Fruit fly (Drosophila melanogaster) whole organism, wandering third instar larva: ENCODE data around the gene CG5969.
A peak's percentile ranks its signal among the peaks of the same experiment; 100 is the strongest.

Source experiments
- Abd-B ChIP-seq: fragments of >200 bp; optimal IDR thresholded peaks from 2 replicates; lab custom pipeline; 2017; ENCODE audit warnings: missing biosample characterization, missing genetic modification characterization
- CG32264 ChIP-seq: fragments of 200-800 bp; sonication (Bioruptor generic); optimal IDR thresholded peaks from 2 replicates; lab custom pipeline; 2016; ENCODE audit warnings: missing biosample characterization, missing genetic modification characterization
- CG9705 ChIP-seq: fragments of 200-800 bp; sonication (Bioruptor generic); optimal IDR thresholded peaks from 2 replicates; lab custom pipeline; 2018; ENCODE audit warnings: missing biosample characterization, mild to moderate bottlenecking, missing genetic modification characterization
- CrebA ChIP-seq: fragments of 200-800 bp; sonication (Bioruptor generic); optimal IDR thresholded peaks from 2 replicates; lab custom pipeline; 2016; ENCODE audit warnings: missing biosample characterization, mild to moderate bottlenecking, missing genetic modification characterization, borderline replicate concordance
- Dfd ChIP-seq: fragments of >200 bp; optimal IDR thresholded peaks from 2 replicates; lab custom pipeline; 2017; ENCODE audit warnings: missing biosample characterization, missing genetic modification characterization
- Dif ChIP-seq: fragments of 200-275, 200-300 bp; sonication (Bioruptor generic); optimal IDR thresholded peaks from 2 replicates; lab custom pipeline; 2018; ENCODE audit warnings: missing biosample characterization, missing genetic modification characterization; ENCODE audit not compliant: partially characterized antibody
- GATAd ChIP-seq: sonication (Bioruptor generic); optimal IDR thresholded peaks from 2 replicates; lab custom pipeline; 2016; ENCODE audit warnings: missing biosample characterization, missing genetic modification characterization
- HLH106 ChIP-seq: fragments of 200-800 bp; optimal IDR thresholded peaks from 3 replicates; lab custom pipeline; 2019; ENCODE audit warnings: missing biosample characterization, mild to moderate bottlenecking, missing genetic modification characterization, moderate library complexity
- Hnf4 ChIP-seq: fragments of 200-800 bp; sonication (Bioruptor generic); optimal IDR thresholded peaks from 2 replicates; lab custom pipeline; 2016; ENCODE audit warnings: missing biosample characterization, mild to moderate bottlenecking, missing genetic modification characterization
- Hr78 ChIP-seq: fragments of >200 bp; optimal IDR thresholded peaks from 2 replicates; lab custom pipeline; 2017; ENCODE audit warnings: missing biosample characterization, missing genetic modification characterization
- Hr83 ChIP-seq: fragments of 200-300 bp; sonication (Bioruptor generic); optimal IDR thresholded peaks from 2 replicates; lab custom pipeline; 2016; ENCODE audit warnings: missing biosample characterization, mild to moderate bottlenecking, missing genetic modification characterization, moderate library complexity; ENCODE audit not compliant: poor library complexity, severe bottlenecking
- Jra ChIP-seq: sonication (Bioruptor generic); optimal IDR thresholded peaks from 2 replicates; lab custom pipeline; 2016; ENCODE audit warnings: missing biosample characterization, missing genetic modification characterization
- Mio ChIP-seq: sonication (Bioruptor generic); optimal IDR thresholded peaks from 2 replicates; lab custom pipeline; 2016; ENCODE audit warnings: missing biosample characterization, missing genetic modification characterization
- Myc ChIP-seq: fragments of >200 bp; optimal IDR thresholded peaks from 2 replicates; lab custom pipeline; 2017
- N ChIP-seq: fragments of >200 bp; optimal IDR thresholded peaks from 2 replicates; lab custom pipeline; 2018; ENCODE audit warnings: missing biosample characterization, missing external identifiers, missing genetic modification characterization
- OdsH ChIP-seq: fragments of 200-800 bp; sonication (Bioruptor generic); optimal IDR thresholded peaks from 2 replicates; lab custom pipeline; 2016; ENCODE audit warnings: missing biosample characterization, mild to moderate bottlenecking, missing genetic modification characterization
- Rel ChIP-seq, 2 experiments: fragments of 200-800 bp; sonication (Bioruptor generic) in 1 of 2; optimal IDR thresholded peaks; 2 replicates in 1 of 2; 3 replicates in 1 of 2; lab custom pipeline; 2016 to 2019; ENCODE audit warnings: mild to moderate bottlenecking in 2 of 2, missing biosample characterization in 2 of 2, missing genetic modification characterization in 2 of 2, moderate library complexity in 1 of 2
- Sp1 ChIP-seq: fragments of 200-800 bp; sonication (Bioruptor generic); optimal IDR thresholded peaks from 3 replicates; lab custom pipeline; 2019; ENCODE audit warnings: missing biosample characterization, mild to moderate bottlenecking, missing genetic modification characterization, moderate library complexity
- Vsx2 ChIP-seq: fragments of 200-300, 225-300 bp; sonication (Bioruptor generic); optimal IDR thresholded peaks from 2 replicates; lab custom pipeline; 2018; ENCODE audit warnings: missing biosample characterization, missing genetic modification characterization; ENCODE audit not compliant: partially characterized antibody
- br ChIP-seq: fragments of 200-800 bp; sonication (Bioruptor generic); optimal IDR thresholded peaks from 2 replicates; lab custom pipeline; 2016; ENCODE audit warnings: missing biosample characterization, missing genetic modification characterization
- brk ChIP-seq: fragments of 200-800 bp; sonication (Bioruptor generic); optimal IDR thresholded peaks from 2 replicates; lab custom pipeline; 2016; ENCODE audit warnings: missing biosample characterization, mild to moderate bottlenecking, missing genetic modification characterization
- dl ChIP-seq, 2 experiments: fragments of 175-275, 200-275 bp in 1 of 2; fragments of 200-275 bp in 1 of 2; sonication (Bioruptor generic); optimal IDR thresholded peaks; lab custom pipeline; 2018; ENCODE audit warnings: mild to moderate bottlenecking in 2 of 2, missing biosample characterization in 2 of 2, missing genetic modification characterization in 2 of 2, moderate library complexity in 2 of 2; ENCODE audit not compliant: partially characterized antibody in 2 of 2, insufficient read depth in 1 of 2
- dmrt93B ChIP-seq: fragments of 200-800 bp; sonication (Bioruptor generic); optimal IDR thresholded peaks from 2 replicates; lab custom pipeline; 2018; ENCODE audit warnings: missing biosample characterization, mild to moderate bottlenecking, missing genetic modification characterization
- dsf ChIP-seq: sonication (Bioruptor generic); optimal IDR thresholded peaks from 2 replicates; lab custom pipeline; 2016; ENCODE audit warnings: missing biosample characterization, missing genetic modification characterization, borderline replicate concordance
- ey ChIP-seq: fragments of 200-800 bp; sonication (Bioruptor generic); optimal IDR thresholded peaks from 2 replicates; lab custom pipeline; 2016; ENCODE audit warnings: missing biosample characterization, missing genetic modification characterization
- foxo ChIP-seq, 2 experiments: fragments of 200-800 bp; sonication (Bioruptor generic); optimal IDR thresholded peaks; 2 replicates in 1 of 2; 3 replicates in 1 of 2; lab custom pipeline; 2016 to 2017; ENCODE audit warnings: missing biosample characterization in 2 of 2, missing genetic modification characterization in 2 of 2
- fru ChIP-seq: fragments of 200-800 bp; sonication (Bioruptor generic); optimal IDR thresholded peaks from 3 replicates; lab custom pipeline; 2016; ENCODE audit warnings: missing biosample characterization, mild to moderate bottlenecking, missing genetic modification characterization
- h ChIP-seq: fragments of 200-800 bp; sonication (Bioruptor generic); optimal IDR thresholded peaks from 3 replicates; lab custom pipeline; 2016; ENCODE audit warnings: missing biosample characterization, mild to moderate bottlenecking, missing genetic modification characterization
- jim ChIP-seq: fragments of 175-275, 200-325 bp; sonication (Bioruptor generic); optimal IDR thresholded peaks from 2 replicates; lab custom pipeline; 2016; ENCODE audit warnings: missing biosample characterization, mild to moderate bottlenecking, missing genetic modification characterization
- lola ChIP-seq: fragments of >200 bp; optimal IDR thresholded peaks from 2 replicates; lab custom pipeline; 2017; ENCODE audit warnings: missing biosample characterization, missing genetic modification characterization
- pan ChIP-seq: fragments of >200 bp; optimal IDR thresholded peaks from 2 replicates; lab custom pipeline; 2017
- psq ChIP-seq: fragments of 200-800 bp; sonication (Bioruptor generic); optimal IDR thresholded peaks from 3 replicates; lab custom pipeline; 2017; ENCODE audit warnings: missing biosample characterization, mild to moderate bottlenecking, missing genetic modification characterization, moderate library complexity
- rgr ChIP-seq: fragments of 200-800 bp; sonication (Bioruptor generic); optimal IDR thresholded peaks from 3 replicates; lab custom pipeline; 2016; ENCODE audit warnings: missing biosample characterization, mild to moderate bottlenecking, missing genetic modification characterization
- sage ChIP-seq: fragments of 200-800 bp; sonication (Bioruptor generic); optimal IDR thresholded peaks from 2 replicates; lab custom pipeline; 2016; ENCODE audit warnings: missing biosample characterization, mild to moderate bottlenecking, missing genetic modification characterization
- sv ChIP-seq: fragments of 200-800 bp; sonication (Bioruptor generic); optimal IDR thresholded peaks from 3 replicates; lab custom pipeline; 2016; ENCODE audit warnings: missing biosample characterization, missing genetic modification characterization
- tai ChIP-seq: sonication (Bioruptor generic); optimal IDR thresholded peaks from 2 replicates; lab custom pipeline; 2016; ENCODE audit warnings: missing biosample characterization, missing genetic modification characterization
- usp ChIP-seq: fragments of >200 bp; optimal IDR thresholded peaks from 2 replicates; lab custom pipeline; 2017; ENCODE audit warnings: missing biosample characterization, missing genetic modification characterization
- woc ChIP-seq: sonication (Bioruptor generic); optimal IDR thresholded peaks from 2 replicates; lab custom pipeline; 2016; ENCODE audit warnings: missing biosample characterization, mild to moderate bottlenecking, missing genetic modification characterization

CG5969 gene

dm6 chr3L:20517179-20517834, 43.7 kb downstream of the CG5969 start:
- TF ChIP-seq psq (GFP tag; lab: Kevin White, UChicago) (peak; percentile 86), CG9705 (GFP tag; lab: Kevin White, UChicago) (no peak), brk (GFP tag; lab: Kevin White, UChicago) (no peak), OdsH (GFP tag; lab: Kevin White, UChicago) (no peak), GATAd (no peak), pan (no peak), ey (no peak), br (no peak), Sp1 (no peak), foxo (GFP tag; optimal IDR thresholded peaks at IDR 0.05; lab: Kevin White, UChicago) (no peak), Mio (GFP tag; lab: Kevin White, UChicago) (no peak), fru (GFP tag; lab: Kevin White, UChicago) (no peak), jim (GFP tag; lab: Kevin White, UChicago) (no peak), Myc (lab: Kevin White, UChicago) (no peak), Hr78 (no peak), Rel (GFP tag; optimal IDR thresholded peaks at IDR 0.05; lab: Kevin White, UChicago) (no peak), Rel (tag; optimal IDR thresholded peaks at IDR 0.05; lab: Kevin White, UChicago) (peak; percentile 84), dsf (GFP tag; lab: Kevin White, UChicago) (no peak), dmrt93B (GFP tag; lab: Kevin White, UChicago) (no peak), h (no peak), woc (GFP tag; lab: Kevin White, UChicago) (no peak), CrebA (GFP tag; lab: Kevin White, UChicago) (peak; percentile 46), sv (GFP tag; lab: Kevin White, UChicago) (no peak), tai (no peak), HLH106 (no peak), lola (no peak), Vsx2 (GFP tag; lab: Kevin White, UChicago) (no peak), Hnf4 (peak; percentile 11), Jra (GFP tag; lab: Kevin White, UChicago) (peak; percentile 90), CG32264 (no peak), Dif (GFP tag; lab: Kevin White, UChicago) (peak; percentile 37), usp (GFP tag; lab: Kevin White, UChicago) (no peak), dl (GFP tag; optimal IDR thresholded peaks at IDR 0.05; lab: Kevin White, UChicago; ENCODE audit: insufficient read depth in 1 of 2, partially characterized antibody in 2 of 2) (peak in 1 of 2 experiments; percentile 77), Abd-B (GFP tag; lab: Kevin White, UChicago) (no peak), N (GFP tag; lab: Kevin White, UChicago) (no peak), Hr83 (GFP tag; lab: Kevin White, UChicago) (peak; percentile 83), sage (GFP tag; lab: Kevin White, UChicago) (no peak), Dfd (GFP tag; lab: Kevin White, UChicago) (no peak), rgr (GFP tag; lab: Kevin White, UChicago) (no peak)

dm6 chr3L:20517897-20518804, 44.6 kb downstream of the CG5969 start:
- TF ChIP-seq Hr83 (GFP tag; lab: Kevin White, UChicago) (peak; percentile 13), sv (GFP tag; lab: Kevin White, UChicago) (no peak), Mio (GFP tag; lab: Kevin White, UChicago) (peak; percentile 11), Vsx2 (GFP tag; lab: Kevin White, UChicago) (no peak), usp (GFP tag; lab: Kevin White, UChicago) (no peak), br (peak; percentile 39), brk (GFP tag; lab: Kevin White, UChicago) (no peak), h (peak; percentile 32), Dfd (GFP tag; lab: Kevin White, UChicago) (no peak), woc (GFP tag; lab: Kevin White, UChicago) (peak; percentile 11), rgr (GFP tag; lab: Kevin White, UChicago) (peak; percentile 54), N (GFP tag; lab: Kevin White, UChicago) (no peak), Dif (GFP tag; lab: Kevin White, UChicago) (peak; percentile 36), GATAd (no peak), lola (no peak), Hnf4 (peak; percentile 24), CrebA (GFP tag; lab: Kevin White, UChicago) (no peak), ey (peak; percentile 67), Myc (lab: Kevin White, UChicago) (no peak), OdsH (GFP tag; lab: Kevin White, UChicago) (peak; percentile 52), dmrt93B (GFP tag; lab: Kevin White, UChicago) (peak; percentile 8), tai (peak; percentile 41), psq (GFP tag; lab: Kevin White, UChicago) (peak; percentile 100), jim (GFP tag; lab: Kevin White, UChicago) (peak; percentile 82), foxo (GFP tag; optimal IDR thresholded peaks at IDR 0.05; lab: Kevin White, UChicago) (peak; percentile 56 to 60), HLH106 (peak; percentile 49), CG9705 (GFP tag; lab: Kevin White, UChicago) (no peak), Sp1 (peak; percentile 35), Rel (GFP tag; optimal IDR thresholded peaks at IDR 0.05; lab: Kevin White, UChicago) (no peak), Rel (tag; optimal IDR thresholded peaks at IDR 0.05; lab: Kevin White, UChicago) (peak; percentile 85), fru (GFP tag; lab: Kevin White, UChicago) (peak; percentile 78)
